Worm (Caenorhabditis elegans) whole organism, midembryonic: Measurements from ENCODE around the gene cutl-28.

Experiments
- T22C8.4 ChIP-seq: fragments of 200-800 bp; sonication (Bioruptor generic); IDR thresholded peaks from 2 replicates; pipeline ENCODE4 v1.3.6; 2022; ENCODE audit warnings: missing genetic modification characterization, missing compliant biosample characterization
- cog-1 ChIP-seq: sonication (generic microtip); optimal IDR thresholded peaks from 2 replicates; lab custom pipeline; 2016; ENCODE audit warnings: missing genetic modification characterization, missing compliant biosample characterization
- flt-1 ChIP-seq: fragments of 200-800 bp; sonication (Bioruptor generic); IDR thresholded peaks from 2 replicates; pipeline ENCODE4 v1.3.6; 2022; ENCODE audit warnings: missing genetic modification characterization, missing compliant biosample characterization
- klf-2 ChIP-seq: fragments of 200-800 bp; sonication (Bioruptor generic); conservative IDR thresholded peaks from 2 replicates; pipeline ENCODE4 v1.3.6; 2022; ENCODE audit warnings: missing genetic modification reagents, missing genetic modification characterization, missing compliant biosample characterization
- med-1 ChIP-seq: sonication (generic microtip); optimal IDR thresholded peaks from 2 replicates; lab custom pipeline; 2017; ENCODE audit warnings: missing genetic modification characterization, mild to moderate bottlenecking, missing compliant biosample characterization, antibody characterized with exemption, missing genetic modification reagents; ENCODE audit not compliant: insufficient read depth
- ref-1 ChIP-seq: fragments of 200-800 bp; sonication (Bioruptor generic); conservative IDR thresholded peaks from 2 replicates; pipeline ENCODE4 v1.3.6; 2022; ENCODE audit warnings: missing genetic modification reagents, missing genetic modification characterization, missing compliant biosample characterization
- tab-1 ChIP-seq: fragments of 200-800 bp; sonication (Bioruptor generic); IDR thresholded peaks from 2 replicates; pipeline ENCODE4 v1.3.6; 2022; ENCODE audit warnings: missing genetic modification characterization, missing compliant biosample characterization
- ztf-23 ChIP-seq: fragments of 200-800 bp; sonication (Bioruptor generic); IDR thresholded peaks from 2 replicates; pipeline ENCODE4 v1.3.6; 2022; ENCODE audit warnings: missing genetic modification reagents, missing genetic modification characterization, missing compliant biosample characterization
- ztf-29 ChIP-seq: fragments of 200-800 bp; sonication (Bioruptor generic); IDR thresholded peaks from 2 replicates; pipeline ENCODE4 v1.3.6; 2022; ENCODE audit warnings: missing genetic modification reagents, missing genetic modification characterization, missing compliant biosample characterization

The cutl-28 gene

ce11 chrIV:728095-728494, 43.8 kb downstream of the cutl-28 start, which contains the start of gene Y55F3C.9:
Gene Y55F3C.9 (minus strand): TSS chrIV:728195.
- no peak for TF ChIP-seq ztf-29 (GFP tag; lab: Robert Waterston, UW)
- TF ChIP-seq T22C8.4 (GFP tag; lab: Robert Waterston, UW): no peak

DNA sequence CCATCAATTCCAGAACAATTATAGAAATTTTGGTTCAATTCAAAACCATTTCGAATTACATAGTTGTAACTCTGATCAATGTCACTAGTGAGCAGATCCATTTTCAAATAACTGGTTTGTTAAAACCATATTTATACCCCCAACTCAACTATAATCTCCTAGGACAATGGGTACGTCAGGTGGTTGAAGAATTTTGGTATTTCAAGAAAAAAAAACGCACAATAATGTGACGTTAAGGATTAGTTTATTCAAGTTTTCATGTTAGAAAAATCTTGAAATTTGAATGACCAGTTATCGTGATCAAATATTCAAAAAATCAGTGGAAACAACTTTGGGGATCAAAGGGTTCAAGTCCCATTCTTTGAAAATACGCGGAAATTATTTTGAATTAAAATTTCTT, 46.6 kb downstream of the cutl-28 start, which contains the start of gene srt-24:
TSS of gene srt-24 (minus strand) at position 101 of the 400 bp plus-strand sequence.
- TF ChIP-seq klf-2 (GFP tag; lab: Robert Waterston, UW): no peak
- no peak for TF ChIP-seq med-1 (GFP tag; lab: Kevin White, UChicago)
- TF ChIP-seq T22C8.4 (GFP tag; lab: Robert Waterston, UW): no peak
- no peak for TF ChIP-seq cog-1 (tag; lab: Kevin White, UChicago)
- TF ChIP-seq ztf-23: no peak
- TF ChIP-seq flt-1 (GFP tag; lab: Robert Waterston, UW): no peak
- TF ChIP-seq ref-1 (GFP tag; lab: Robert Waterston, UW): no peak

DNA sequence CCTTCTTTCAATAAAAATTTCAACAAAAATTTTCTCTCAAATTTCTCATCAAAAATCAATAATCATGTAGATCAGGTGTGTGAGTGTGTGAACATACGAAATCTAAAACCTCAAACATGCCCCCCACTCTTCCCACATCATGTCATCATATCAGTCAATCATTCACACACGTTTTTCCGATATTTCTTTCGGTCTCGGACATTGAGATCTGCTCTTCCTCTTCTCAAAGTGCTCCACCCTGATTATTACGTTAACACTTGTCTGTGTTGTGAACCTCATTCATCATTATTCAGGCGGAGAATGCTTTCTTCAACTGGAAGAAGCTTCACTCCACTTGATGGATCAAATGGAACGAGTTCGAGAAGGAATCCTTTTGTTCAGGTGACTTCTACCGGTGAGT, 52.1 kb downstream of the cutl-28 start, which contains the start of gene kvs-5:
TSS of gene kvs-5 (plus strand) at position 301 of the 400 bp plus-strand sequence.
- TF ChIP-seq ztf-29 (GFP tag; lab: Robert Waterston, UW) (no peak), tab-1 (GFP tag; lab: Robert Waterston, UW) (no peak), med-1 (GFP tag; lab: Kevin White, UChicago) (no peak), T22C8.4 (GFP tag; lab: Robert Waterston, UW) (no peak), ztf-23 (no peak), klf-2 (GFP tag; lab: Robert Waterston, UW) (no peak), ref-1 (GFP tag; lab: Robert Waterston, UW) (no peak), flt-1 (GFP tag; lab: Robert Waterston, UW) (no peak), cog-1 (tag; lab: Kevin White, UChicago) (no peak)
